Worm (Caenorhabditis elegans): Measurements from ENCODE around the gene cld-1.

cld-1 gene

ce11 chrIV:12936221-12936776 lies at the start of gene cld-1, which contains the start of gene dod-21:
cld-1 (minus strand) TSS chrIV:12936271.
dod-21 (plus strand) TSS chrIV:12936738.
- peak; percentile 78 for TF ChIP-seq nfyb-1 (GFP tag; IDR thresholded peaks at IDR 0.05)
- no peak for TF ChIP-seq Y95B8A.8 (GFP tag; IDR thresholded peaks at IDR 0.05)
- no peak for TF ChIP-seq zim-3 (tag; optimal IDR thresholded peaks at IDR 0.05)
- TF ChIP-seq nhr-80 (tag; optimal IDR thresholded peaks at IDR 0.05), result peak; percentile 69

ce11 chrIV:12978307-12979036 lies 42.4 kb upstream of the cld-1 start, which contains the start of gene K10D11.2:
K10D11.2 (plus strand) TSS chrIV:12978986.
- TF ChIP-seq atf-7 (tag; optimal IDR thresholded peaks at IDR 0.05) (peak; percentile 16), lin-26 (GFP tag; IDR thresholded peaks at IDR 0.05) (no peak), dox-1 (GFP tag; IDR thresholded peaks at IDR 0.05) (0 out of 2 replicates have a peak, but pooled peaks have one; percentile 38), F57C9.4 (tag; optimal IDR thresholded peaks at IDR 0.05) (no peak), B0019.2 (GFP tag; conservative IDR thresholded peaks at IDR 0.05) (no peak), ztf-3 (GFP tag; optimal IDR thresholded peaks at IDR 0.05) (no peak), pha-4 (tag; optimal IDR thresholded peaks at IDR 0.05) (no peak), F55B11.4 (tag; optimal IDR thresholded peaks at IDR 0.05; ENCODE audit: borderline replicate concordance, insufficient read depth) (no peak), nhr-80 (tag; optimal IDR thresholded peaks at IDR 0.05) (peak; percentile 39)

ce11 chrIV:12977650-12978049 lies 41.6 kb upstream of the cld-1 start:
- no peak for TF ChIP-seq B0019.2 (GFP tag; conservative IDR thresholded peaks at IDR 0.05)
- no peak for TF ChIP-seq atf-7 (tag; optimal IDR thresholded peaks at IDR 0.05)
- TF ChIP-seq him-1 (tag; optimal IDR thresholded peaks at IDR 0.05), result no peak
- TF ChIP-seq F22D6.2 (tag; optimal IDR thresholded peaks at IDR 0.05), result no peak
- no peak for TF ChIP-seq aptf-2 (GFP tag; conservative IDR thresholded peaks at IDR 0.05)
- no peak for TF ChIP-seq ztf-28 (GFP tag; IDR thresholded peaks at IDR 0.05)
- TF ChIP-seq athp-1 (tag; optimal IDR thresholded peaks at IDR 0.05), result no peak
- TF ChIP-seq ccch-3 (GFP tag; optimal IDR thresholded peaks at IDR 0.05), result no peak
- no peak for TF ChIP-seq egrh-3 (GFP tag; IDR thresholded peaks at IDR 0.05)
- no peak for TF ChIP-seq die-1 (tag; optimal IDR thresholded peaks at IDR 0.05)
- no peak for TF ChIP-seq sptf-2 (GFP tag; optimal IDR thresholded peaks at IDR 0.05)
- no peak for TF ChIP-seq lsl-1 (GFP tag; optimal IDR thresholded peaks at IDR 0.05)
- no peak for TF ChIP-seq D2030.7 (GFP tag; IDR thresholded peaks at IDR 0.05)
- no peak for TF ChIP-seq F49E8.2 (tag; optimal IDR thresholded peaks at IDR 0.05; ENCODE audit: insufficient read depth)
- no peak for TF ChIP-seq nfya-1 (tag; optimal IDR thresholded peaks at IDR 0.05; ENCODE audit: borderline replicate concordance, insufficient read depth)
- TF ChIP-seq dpff-1 (tag; optimal IDR thresholded peaks at IDR 0.05), result no peak
- no peak for TF ChIP-seq repo-1 (tag; optimal IDR thresholded peaks at IDR 0.05)
- TF ChIP-seq nhr-179 (tag; optimal IDR thresholded peaks at IDR 0.05), result no peak
- no peak for TF ChIP-seq Y53F4B.3 (GFP tag; IDR thresholded peaks at IDR 0.05)

- TF ChIP-seq ceh-40 (GFP tag; IDR thresholded peaks at IDR 0.05), result no peak
These were observed 39.9 kb upstream of the cld-1 start, which contains the start of gene dod-17 for ce11 chrIV:12975981-12976380. dod-17 (plus strand) TSS chrIV:12976303.

- TF ChIP-seq nhr-80 (tag; optimal IDR thresholded peaks at IDR 0.05) (no peak), rec-8 (tag; optimal IDR thresholded peaks at IDR 0.05) (no peak), gei-17 (GFP tag; optimal IDR thresholded peaks at IDR 0.05) (no peak), madf-10 (tag; optimal IDR thresholded peaks at IDR 0.05) (no peak), madf-3 (GFP tag; IDR thresholded peaks at IDR 0.05) (no peak), Y79H2A.3 (GFP tag; conservative IDR thresholded peaks at IDR 0.05) (no peak), B0035.1 (tag; optimal IDR thresholded peaks at IDR 0.05) (no peak), repo-1 (tag; optimal IDR thresholded peaks at IDR 0.05) (no peak), aptf-3 (GFP tag; IDR thresholded peaks at IDR 0.05) (no peak), dpff-1 (tag; optimal IDR thresholded peaks at IDR 0.05) (no peak), snpc-4 (GFP tag; optimal IDR thresholded peaks at IDR 0.05) (no peak), snpc-4 (tag; optimal IDR thresholded peaks at IDR 0.05) (no peak)
These were observed 37.3 kb upstream of the cld-1 start, which contains the start of gene F55G11.4 for ce11 chrIV:12973336-12973735. F55G11.4 (plus strand) TSS chrIV:12973624.
